Worm (Caenorhabditis elegans) whole organism, midembryonic: ENCODE results near the gene akt-1.

Experiments used
- T22C8.4 ChIP-seq: fragments of 200-800 bp; sonication (Bioruptor generic); IDR thresholded peaks from 2 replicates; pipeline ENCODE4 v1.3.6; 2022; ENCODE audit warnings: missing genetic modification characterization, missing compliant biosample characterization
- cog-1 ChIP-seq: sonication (generic microtip); optimal IDR thresholded peaks from 2 replicates; lab custom pipeline; 2016; ENCODE audit warnings: missing genetic modification characterization, missing compliant biosample characterization
- flt-1 ChIP-seq: fragments of 200-800 bp; sonication (Bioruptor generic); IDR thresholded peaks from 2 replicates; pipeline ENCODE4 v1.3.6; 2022; ENCODE audit warnings: missing genetic modification characterization, missing compliant biosample characterization
- med-1 ChIP-seq: sonication (generic microtip); optimal IDR thresholded peaks from 2 replicates; lab custom pipeline; 2017; ENCODE audit warnings: missing genetic modification characterization, mild to moderate bottlenecking, missing compliant biosample characterization, antibody characterized with exemption, missing genetic modification reagents; ENCODE audit not compliant: insufficient read depth
- ref-1 ChIP-seq: fragments of 200-800 bp; sonication (Bioruptor generic); conservative IDR thresholded peaks from 2 replicates; pipeline ENCODE4 v1.3.6; 2022; ENCODE audit warnings: missing genetic modification reagents, missing genetic modification characterization, missing compliant biosample characterization
- tab-1 ChIP-seq: fragments of 200-800 bp; sonication (Bioruptor generic); IDR thresholded peaks from 2 replicates; pipeline ENCODE4 v1.3.6; 2022; ENCODE audit warnings: missing genetic modification characterization, missing compliant biosample characterization
- ztf-29 ChIP-seq: fragments of 200-800 bp; sonication (Bioruptor generic); IDR thresholded peaks from 2 replicates; pipeline ENCODE4 v1.3.6; 2022; ENCODE audit warnings: missing genetic modification reagents, missing genetic modification characterization, missing compliant biosample characterization

- TF ChIP-seq flt-1 (GFP tag; lab: Robert Waterston, UW) (no peak), cog-1 (tag; lab: Kevin White, UChicago) (no peak), ref-1 (GFP tag; lab: Robert Waterston, UW) (no peak), T22C8.4 (no peak), ztf-29 (no peak), tab-1 (GFP tag; lab: Robert Waterston, UW) (no peak), med-1 (no peak)
Observed at ce11 chrV:10283444-10283843, 34.7 kb downstream of the akt-1 start, which contains the start of gene lys-3.
